Fruit fly (Drosophila melanogaster) whole organism, embryonic: ENCODE data around the gene chic.

ENCODE experiments used
- Ada2b ChIP-seq: fragments of 200-800 bp; sonication (Bioruptor generic); IDR thresholded peaks from 2 replicates; pipeline ENCODE4 v1.3.6; 2022; ENCODE audit warnings: missing biosample characterization, missing genetic modification characterization
- B-H1 ChIP-seq: fragments of 200-800 bp; sonication (Bioruptor generic); IDR thresholded peaks from 3 replicates; pipeline ENCODE4 v1.3.6; 2022; ENCODE audit warnings: missing biosample characterization, missing genetic modification characterization
- Bteb2 ChIP-seq: fragments of 200-800 bp; sonication (Bioruptor generic); optimal IDR thresholded peaks from 2 replicates; lab custom pipeline; 2016; ENCODE audit warnings: missing biosample characterization, missing genetic modification characterization
- CG12104 ChIP-seq: fragments of 200-800 bp; sonication (Bioruptor generic); optimal IDR thresholded peaks from 3 replicates; lab custom pipeline; 2016; ENCODE audit warnings: missing biosample characterization, missing genetic modification characterization
- CG1233 ChIP-seq: fragments of 200-800 bp; sonication (Bioruptor generic); optimal IDR thresholded peaks from 4 replicates; lab custom pipeline; 2018; ENCODE audit warnings: missing biosample characterization, mild to moderate bottlenecking, missing genetic modification characterization
- CG14014 ChIP-seq: fragments of 200-800 bp; sonication (Bioruptor generic); IDR thresholded peaks from 2 replicates; pipeline ENCODE4 v1.3.6; 2022; ENCODE audit warnings: missing biosample characterization, missing genetic modification characterization
- CG1529 ChIP-seq: fragments of 200-800 bp; sonication (Bioruptor generic); optimal IDR thresholded peaks from 3 replicates; lab custom pipeline; 2018; ENCODE audit warnings: missing biosample characterization, missing genetic modification characterization
- CG15514 ChIP-seq: fragments of 200-800 bp; sonication (Bioruptor generic); optimal IDR thresholded peaks from 3 replicates; lab custom pipeline; 2017; ENCODE audit warnings: missing biosample characterization, missing genetic modification characterization, mild to moderate bottlenecking, moderate library complexity, missing genetic modification reagents
- CG17829 ChIP-seq: fragments of 200-800 bp; optimal IDR thresholded peaks from 2 replicates; lab custom pipeline; 2019; ENCODE audit warnings: missing biosample characterization, mild to moderate bottlenecking, missing genetic modification characterization, moderate library complexity
- CG2120 ChIP-seq: fragments of 200-800 bp; sonication (Bioruptor generic); optimal IDR thresholded peaks from 3 replicates; lab custom pipeline; 2016; ENCODE audit warnings: missing biosample characterization, missing genetic modification characterization
- CG3407 ChIP-seq: fragments of 200-800 bp; sonication (Bioruptor generic); optimal IDR thresholded peaks from 2 replicates; lab custom pipeline; 2018; ENCODE audit warnings: missing biosample characterization, mild to moderate bottlenecking, missing genetic modification characterization
- CG4404 ChIP-seq: fragments of 200-800 bp; sonication (Bioruptor generic); IDR thresholded peaks from 2 replicates; pipeline ENCODE4 v1.3.6; 2022; ENCODE audit warnings: missing biosample characterization, missing genetic modification characterization
- CG6791 ChIP-seq: fragments of 200-800 bp; sonication (Bioruptor generic); IDR thresholded peaks from 3 replicates; pipeline ENCODE4 v1.3.6; 2022; ENCODE audit warnings: missing biosample characterization, missing genetic modification characterization; ENCODE audit not compliant: partially characterized antibody
- CG7556 ChIP-seq: fragments of 200-800 bp; sonication (Bioruptor generic); optimal IDR thresholded peaks from 2 replicates; lab custom pipeline; 2017; ENCODE audit warnings: missing biosample characterization, mild to moderate bottlenecking, missing genetic modification characterization
- CG7786 ChIP-seq: fragments of 200-800 bp; sonication (Bioruptor generic); optimal IDR thresholded peaks from 2 replicates; lab custom pipeline; 2016; ENCODE audit warnings: missing biosample characterization, missing genetic modification characterization
- CHES-1-like ChIP-seq: fragments of 200-800 bp; sonication (Bioruptor generic); optimal IDR thresholded peaks from 2 replicates; lab custom pipeline; 2016; ENCODE audit warnings: missing biosample characterization, missing genetic modification characterization
- Doc3 ChIP-seq: fragments of 200-800 bp; sonication (Bioruptor generic); IDR thresholded peaks from 3 replicates; pipeline ENCODE4 v1.3.6; 2022; ENCODE audit warnings: missing biosample characterization, missing genetic modification characterization; ENCODE audit not compliant: partially characterized antibody
- E2f1 ChIP-seq: fragments of 200-800 bp; sonication (Bioruptor generic); IDR thresholded peaks from 2 replicates; pipeline ENCODE4 v1.3.6; 2022; ENCODE audit warnings: missing biosample characterization, missing genetic modification characterization
- ERR ChIP-seq: fragments of 200-800 bp; sonication (Bioruptor generic); optimal IDR thresholded peaks from 2 replicates; lab custom pipeline; 2016; ENCODE audit warnings: missing biosample characterization, missing genetic modification characterization
- Eip74EF ChIP-seq, 2 experiments: fragments of 200-800 bp in 1 of 2; fragments of >200 bp in 1 of 2; sonication (Bioruptor generic) in 1 of 2; optimal IDR thresholded peaks; 2 replicates each; lab custom pipeline; 2017 to 2019; ENCODE audit warnings: missing biosample characterization in 2 of 2, missing genetic modification characterization in 2 of 2, mild to moderate bottlenecking in 1 of 2, moderate library complexity in 1 of 2
- H2.0 ChIP-seq: fragments of 200-800 bp; sonication (Bioruptor generic); IDR thresholded peaks from 2 replicates; pipeline ENCODE4 v1.3.6; 2022; ENCODE audit warnings: missing biosample characterization, missing genetic modification characterization
- HLH54F ChIP-seq: fragments of 200-800 bp; sonication (Bioruptor generic); optimal IDR thresholded peaks from 3 replicates; lab custom pipeline; 2016; ENCODE audit warnings: missing biosample characterization, missing genetic modification characterization
- HLHmδ ChIP-seq: fragments of 200-800 bp; sonication (Bioruptor generic); optimal IDR thresholded peaks from 2 replicates; lab custom pipeline; 2018; ENCODE audit warnings: missing biosample characterization, mild to moderate bottlenecking, missing genetic modification characterization, moderate library complexity
- Hr3 ChIP-seq: fragments of 200-800 bp; sonication (Bioruptor generic); optimal IDR thresholded peaks from 3 replicates; lab custom pipeline; 2016; ENCODE audit warnings: missing biosample characterization, missing genetic modification characterization
- NC2β ChIP-seq: fragments of 200-800 bp; sonication (Bioruptor generic); optimal IDR thresholded peaks from 2 replicates; lab custom pipeline; 2016; ENCODE audit warnings: missing biosample characterization, missing genetic modification characterization
- Neu2 ChIP-seq: fragments of 200-800 bp; sonication (Bioruptor generic); optimal IDR thresholded peaks from 3 replicates; lab custom pipeline; 2016; ENCODE audit warnings: missing biosample characterization, missing genetic modification characterization, borderline replicate concordance
- NfI ChIP-seq: fragments of 200-800 bp; sonication (Bioruptor generic); optimal IDR thresholded peaks from 3 replicates; lab custom pipeline; 2018; ENCODE audit warnings: missing biosample characterization, mild to moderate bottlenecking, missing genetic modification characterization, moderate library complexity
- Sox100B ChIP-seq: fragments of 200-800 bp; sonication (Bioruptor generic); optimal IDR thresholded peaks from 3 replicates; lab custom pipeline; 2018; ENCODE audit warnings: missing biosample characterization, mild to moderate bottlenecking, missing genetic modification characterization
- Trl ChIP-seq, 3 experiments: fragments of >200 bp in 2 of 3; fragments of 200-800 bp in 1 of 3; sonication (Bioruptor generic) in 1 of 3; optimal IDR thresholded peaks; 2 replicates in 1 of 3; 3 replicates in 2 of 3; lab custom pipeline; 2016 to 2017; ENCODE audit warnings: missing biosample characterization in 1 of 3, missing genetic modification characterization in 1 of 3
- ara ChIP-seq: fragments of 200-800 bp; sonication (Bioruptor generic); IDR thresholded peaks from 2 replicates; pipeline ENCODE4 v1.3.6; 2022; ENCODE audit warnings: missing biosample characterization, missing genetic modification characterization
- bab2 ChIP-seq: fragments of 200-800 bp; sonication (Bioruptor generic); optimal IDR thresholded peaks from 2 replicates; lab custom pipeline; 2016; ENCODE audit warnings: missing biosample characterization, missing genetic modification characterization
- br ChIP-seq: fragments of >200 bp; optimal IDR thresholded peaks from 2 replicates; lab custom pipeline; 2017
- chif ChIP-seq, 2 experiments: fragments of 200-800 bp; sonication (Bioruptor generic); optimal IDR thresholded peaks; 3 replicates each; lab custom pipeline; 2016; ENCODE audit warnings: missing biosample characterization in 2 of 2, missing genetic modification characterization in 2 of 2
- ftz-f1 ChIP-seq: fragments of 200-800 bp; sonication (Bioruptor generic); optimal IDR thresholded peaks from 2 replicates; lab custom pipeline; 2016; ENCODE audit warnings: missing biosample characterization, missing genetic modification characterization
- gcm2 ChIP-seq: fragments of 200-800 bp; sonication (Bioruptor generic); optimal IDR thresholded peaks from 2 replicates; lab custom pipeline; 2016; ENCODE audit warnings: missing biosample characterization, missing genetic modification characterization
- gfzf ChIP-seq: fragments of 200-800 bp; sonication (Bioruptor generic); optimal IDR thresholded peaks from 2 replicates; lab custom pipeline; 2016; ENCODE audit warnings: missing biosample characterization, mild to moderate bottlenecking, missing genetic modification characterization, moderate library complexity
- grau ChIP-seq: fragments of 200-800 bp; optimal IDR thresholded peaks from 3 replicates; lab custom pipeline; 2019; ENCODE audit warnings: missing biosample characterization, mild to moderate bottlenecking, missing genetic modification characterization, moderate library complexity
- gro ChIP-seq: fragments of 200-800 bp; sonication (Bioruptor generic); optimal IDR thresholded peaks from 2 replicates; lab custom pipeline; 2016; ENCODE audit warnings: missing biosample characterization, missing genetic modification characterization
- gsb ChIP-seq: fragments of 200-800 bp; sonication (Bioruptor generic); IDR thresholded peaks from 2 replicates; pipeline ENCODE4 v1.3.6; 2022; ENCODE audit warnings: missing biosample characterization, missing genetic modification characterization
- hkb ChIP-seq, 2 experiments: fragments of 200-800 bp in 1 of 2; fragments of >200 bp in 1 of 2; sonication (Bioruptor generic) in 1 of 2; IDR thresholded peaks in 1 of 2; optimal IDR thresholded peaks in 1 of 2; 2 replicates each; pipeline versions ENCODE4 v1.3.6 to Lab custom; 2017 to 2022; ENCODE audit warnings: missing biosample characterization in 1 of 2, missing genetic modification characterization in 1 of 2
- insv ChIP-seq, 2 experiments: fragments of 200-800 bp; sonication (Bioruptor generic); optimal IDR thresholded peaks; 3 replicates each; lab custom pipeline; 2016 to 2018; ENCODE audit warnings: missing biosample characterization in 2 of 2, missing genetic modification characterization in 2 of 2
- jing ChIP-seq: fragments of 200-800 bp; sonication (Bioruptor generic); optimal IDR thresholded peaks from 2 replicates; lab custom pipeline; 2018; ENCODE audit warnings: missing biosample characterization, mild to moderate bottlenecking, missing genetic modification characterization
- knrl ChIP-seq: fragments of 200-800 bp; sonication (Bioruptor generic); IDR thresholded peaks from 3 replicates; pipeline ENCODE4 v1.3.6; 2022; ENCODE audit warnings: missing biosample characterization, missing genetic modification characterization; ENCODE audit not compliant: partially characterized antibody
- nmo ChIP-seq: fragments of 200-800 bp; sonication (Bioruptor generic); optimal IDR thresholded peaks from 2 replicates; lab custom pipeline; 2018; ENCODE audit warnings: missing biosample characterization, mild to moderate bottlenecking, missing genetic modification characterization, moderate library complexity
- odd ChIP-seq: fragments of 200-800 bp; sonication (Bioruptor generic); optimal IDR thresholded peaks from 2 replicates; lab custom pipeline; 2017; ENCODE audit warnings: missing biosample characterization, mild to moderate bottlenecking, missing genetic modification characterization
- ranshi ChIP-seq: fragments of 200-800 bp; sonication (Bioruptor generic); IDR thresholded peaks from 2 replicates; pipeline ENCODE4 v1.3.6; 2022; ENCODE audit warnings: missing biosample characterization, missing genetic modification characterization
- run ChIP-seq: fragments of 200-800 bp; sonication (Bioruptor generic); optimal IDR thresholded peaks from 3 replicates; lab custom pipeline; 2018; ENCODE audit warnings: missing biosample characterization, mild to moderate bottlenecking, missing genetic modification characterization
- seq ChIP-seq: fragments of 200-800 bp; sonication (Bioruptor generic); IDR thresholded peaks from 2 replicates; pipeline ENCODE4 v1.3.6; 2022; ENCODE audit warnings: missing biosample characterization, missing genetic modification characterization
- ttk ChIP-seq: fragments of 200-800 bp; sonication (Bioruptor generic); IDR thresholded peaks from 2 replicates; pipeline ENCODE4 v2.1.2; 2022; ENCODE audit warnings: missing biosample characterization, missing genetic modification characterization
- wek ChIP-seq: fragments of 200-800 bp; sonication (Bioruptor generic); optimal IDR thresholded peaks from 3 replicates; lab custom pipeline; 2018; ENCODE audit warnings: missing biosample characterization, mild to moderate bottlenecking, missing genetic modification characterization, moderate library complexity
- zfh1 ChIP-seq: fragments of 200-800 bp; sonication (Bioruptor generic); IDR thresholded peaks from 3 replicates; pipeline ENCODE4 v1.3.6; 2022; ENCODE audit warnings: missing biosample characterization, missing genetic modification characterization

Gene chic

DNA sequence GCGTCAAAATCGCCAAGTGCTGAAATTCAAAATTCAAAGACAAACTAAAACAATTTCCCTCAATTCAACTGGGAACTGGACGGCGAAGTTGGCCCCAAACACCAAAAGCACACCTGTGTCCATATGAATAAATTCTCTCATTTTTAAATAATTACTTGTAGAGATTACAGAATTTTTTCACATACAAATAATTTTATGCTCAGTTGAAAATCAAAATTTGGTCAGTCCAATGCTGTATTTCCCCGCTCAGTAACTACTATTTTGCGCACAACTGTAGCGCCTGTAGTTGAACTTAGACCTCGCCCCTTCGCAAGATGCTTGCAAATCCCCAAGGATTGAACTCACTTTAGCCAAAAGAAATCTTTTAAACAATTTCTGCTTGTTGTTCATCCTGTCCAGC lies 47.9 kb upstream of the chic start (continued):
- TF ChIP-seq grau (tag; lab: Kevin White, UChicago) = no peak
- TF ChIP-seq HLH54F (GFP tag; lab: Kevin White, UChicago) = no peak
- no peak for TF ChIP-seq insv (GFP tag; optimal IDR thresholded peaks at IDR 0.05; lab: Kevin White, UChicago)
- no peak for TF ChIP-seq br
- no peak for TF ChIP-seq bab2 (GFP tag; lab: Kevin White, UChicago)
- no peak for TF ChIP-seq knrl (GFP tag; lab: Robert Waterston, UW)
- TF ChIP-seq odd = no peak
- TF ChIP-seq CG7786 (GFP tag; lab: Kevin White, UChicago) = no peak
- peak; percentile 25 for TF ChIP-seq CG2120
- no peak for TF ChIP-seq gsb (GFP tag; lab: Robert Waterston, UW)
- TF ChIP-seq CG4404 (GFP tag; lab: Robert Waterston, UW) = 0 out of 2 replicates have a peak, but pooled peaks have one; percentile 10
- TF ChIP-seq Neu2 (GFP tag; lab: Kevin White, UChicago) = no peak
- no peak for TF ChIP-seq ERR (GFP tag; lab: Kevin White, UChicago)
- TF ChIP-seq Hr3 (GFP tag; lab: Kevin White, UChicago) = no peak
- TF ChIP-seq CG15514 (GFP tag; lab: Kevin White, UChicago) = no peak
- TF ChIP-seq CG7556 (GFP tag; lab: Kevin White, UChicago) = no peak
- no peak for TF ChIP-seq B-H1
- no peak for TF ChIP-seq E2f1 (GFP tag; lab: Robert Waterston, UW)
- TF ChIP-seq Bteb2 (GFP tag; lab: Kevin White, UChicago) = no peak
- no peak; the same call in 1 of the 2 replicates for TF ChIP-seq ranshi (GFP tag; lab: Robert Waterston, UW)
- TF ChIP-seq CG1529 = no peak
- no peak for TF ChIP-seq ara (GFP tag; lab: Robert Waterston, UW)
- TF ChIP-seq CG17829 (tag; lab: Kevin White, UChicago) = no peak
- TF ChIP-seq seq (GFP tag; lab: Robert Waterston, UW) = no peak
- TF ChIP-seq jing (GFP tag; lab: Kevin White, UChicago) = no peak
- no peak for TF ChIP-seq CHES-1-like (GFP tag; lab: Kevin White, UChicago)
- TF ChIP-seq NC2β = no peak
- no peak for TF ChIP-seq Eip74EF (GFP tag; optimal IDR thresholded peaks at IDR 0.05; lab: Kevin White, UChicago)
- no peak for TF ChIP-seq wek
- TF ChIP-seq H2.0 (GFP tag; lab: Robert Waterston, UW) = no peak
- TF ChIP-seq chif (GFP tag; optimal IDR thresholded peaks at IDR 0.05; lab: Kevin White, UChicago) = peak in 1 of 2 experiments; percentile 4
- TF ChIP-seq ttk (GFP tag; lab: Robert Waterston, UW) = no peak; the same call in 1 of the 2 replicates
- no peak for TF ChIP-seq CG3407 (GFP tag; lab: Kevin White, UChicago)
- TF ChIP-seq Sox100B (GFP tag; lab: Kevin White, UChicago) = no peak
- TF ChIP-seq CG1233 (GFP tag; lab: Kevin White, UChicago) = no peak
- TF ChIP-seq Ada2b (GFP tag; lab: Robert Waterston, UW) = peak; percentile 34
- TF ChIP-seq gcm2 (GFP tag; lab: Kevin White, UChicago) = no peak
- TF ChIP-seq ftz-f1 (GFP tag; lab: Kevin White, UChicago) = no peak
- TF ChIP-seq zfh1 (GFP tag; lab: Robert Waterston, UW) = peak; percentile 37; the same call in 1 of the 3 replicates
- TF ChIP-seq nmo (GFP tag; lab: Kevin White, UChicago) = no peak
- TF ChIP-seq gro (GFP tag; lab: Kevin White, UChicago) = no peak
- no peak for TF ChIP-seq run (tag; lab: Kevin White, UChicago)
- TF ChIP-seq Doc3 (GFP tag; lab: Robert Waterston, UW) = no peak
- no peak for TF ChIP-seq CG6791 (GFP tag; lab: Robert Waterston, UW)
- TF ChIP-seq HLHmδ (GFP tag; lab: Kevin White, UChicago) = no peak
- no peak for TF ChIP-seq Trl (optimal IDR thresholded peaks at IDR 0.05; lab: Kevin White, UChicago)
- TF ChIP-seq Trl (GFP tag; optimal IDR thresholded peaks at IDR 0.05; lab: Kevin White, UChicago) = no peak
- TF ChIP-seq hkb (optimal IDR thresholded peaks at IDR 0.05; lab: Kevin White, UChicago) = no peak
- TF ChIP-seq hkb (GFP tag; IDR thresholded peaks at IDR 0.05; lab: Robert Waterston, UW) = peak; percentile 61; the same call in 1 of the 2 replicates
- no peak for TF ChIP-seq CG12104 (GFP tag; lab: Kevin White, UChicago)
- TF ChIP-seq NfI (GFP tag; lab: Kevin White, UChicago) = no peak
- TF ChIP-seq CG14014 (GFP tag; lab: Robert Waterston, UW) = 0 out of 2 replicates have a peak, but pooled peaks have one; percentile 44
- no peak for TF ChIP-seq gfzf
